Worm (Caenorhabditis elegans): Measurements from ENCODE around the gene C35B8.3.

DNA sequence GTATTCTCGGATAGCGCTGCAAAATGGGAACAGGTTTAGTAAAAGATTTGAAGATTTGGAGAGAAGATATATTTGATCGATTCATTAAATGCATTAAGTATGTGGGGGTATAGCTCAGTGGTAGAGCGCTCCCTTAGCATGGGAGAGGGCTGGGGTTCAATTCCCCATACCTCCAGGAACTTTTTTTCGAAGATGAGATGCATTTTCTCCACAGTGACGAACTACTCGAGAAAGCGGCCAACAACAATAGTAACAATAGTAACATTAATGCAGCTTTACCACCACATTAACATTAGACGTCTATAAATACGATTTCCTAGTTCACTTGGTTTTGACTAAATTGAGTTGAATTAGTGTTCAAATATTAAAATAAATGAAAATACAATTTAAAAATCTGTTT, 24.0 kb downstream of the C35B8.3 start:
- no peak for TF ChIP-seq unc-86 (tag; optimal IDR thresholded peaks at IDR 0.05)
- no peak for TF ChIP-seq elt-2 (tag; optimal IDR thresholded peaks at IDR 0.05)
- no peak for TF ChIP-seq pha-4 (tag; optimal IDR thresholded peaks at IDR 0.05)
- TF ChIP-seq hlh-6 (tag; optimal IDR thresholded peaks at IDR 0.05): no peak
- no peak for TF ChIP-seq pqm-1 (tag; optimal IDR thresholded peaks at IDR 0.05)
- TF ChIP-seq ttx-3 (tag; optimal IDR thresholded peaks at IDR 0.05): no peak
- no peak for TF ChIP-seq ama-1 (optimal IDR thresholded peaks at IDR 0.05)
- TF ChIP-seq pha-2 (tag; optimal IDR thresholded peaks at IDR 0.05): no peak
- TF ChIP-seq nhr-11 (tag; optimal IDR thresholded peaks at IDR 0.05): no peak
- TF ChIP-seq ceh-6 (GFP tag; optimal IDR thresholded peaks at IDR 0.05): no peak
- TF ChIP-seq ceh-9 (tag; optimal IDR thresholded peaks at IDR 0.05): no peak
- no peak for TF ChIP-seq fkh-6 (tag; optimal IDR thresholded peaks at IDR 0.05)
- no peak for TF ChIP-seq hlh-8 (tag; optimal IDR thresholded peaks at IDR 0.05)
